Worm (Caenorhabditis elegans) whole organism, L1 larva: ENCODE data around the gene rme-2.
"Not testable (repeated sequence)": the region's sequence is repeated elsewhere in the genome, so short reads cannot be mapped to it uniquely, and the experiment has no call there.

Experiments
- C04F5.9 ChIP-seq: sonication (generic microtip); optimal IDR thresholded peaks from 2 replicates; lab custom pipeline; 2016; ENCODE audit warnings: missing genetic modification characterization, missing compliant biosample characterization
- C34B4.2 ChIP-seq: sonication (generic microtip); optimal IDR thresholded peaks from 2 replicates; lab custom pipeline; 2017; ENCODE audit warnings: mild to moderate bottlenecking, missing genetic modification characterization, missing compliant biosample characterization
- aly-2 ChIP-seq: fragments of 150-350 bp; optimal IDR thresholded peaks from 2 replicates; lab custom pipeline; 2014; ENCODE audit warnings: missing biosample characterization, missing genetic modification characterization
- blmp-1 ChIP-seq: fragments of 150-350 bp; optimal IDR thresholded peaks from 2 replicates; lab custom pipeline; 2014; ENCODE audit warnings: missing biosample characterization, missing genetic modification characterization
- ces-1 ChIP-seq: fragments of 150-350 bp; optimal IDR thresholded peaks from 2 replicates; lab custom pipeline; 2014; ENCODE audit warnings: missing biosample characterization, missing genetic modification reagents, missing genetic modification characterization
- dpl-1 ChIP-seq, 3 experiments: fragments of 150-350 bp in 2 of 3; sonication (generic microtip) in 1 of 3; optimal IDR thresholded peaks; 2 replicates each; lab custom pipeline; 2014 to 2017; ENCODE audit warnings: missing biosample characterization in 3 of 3, missing genetic modification characterization in 3 of 3, missing genetic modification reagents in 3 of 3
- egl-13 ChIP-seq: sonication (generic microtip); optimal IDR thresholded peaks from 2 replicates; lab custom pipeline; 2016; ENCODE audit warnings: missing genotype, missing genetic modification reagents, missing genetic modification characterization, missing compliant biosample characterization
- elt-3 ChIP-seq, 6 experiments: fragments of 150-350 bp in 1 of 6; sonication (generic microtip); optimal IDR thresholded peaks; 2 replicates each; lab custom pipeline; 2017 to 2018; ENCODE audit warnings: missing biosample characterization in 6 of 6, missing genetic modification characterization in 6 of 6, inconsistent platforms in 1 of 6
- fkh-4 ChIP-seq: sonication (generic microtip); optimal IDR thresholded peaks from 2 replicates; lab custom pipeline; 2016; ENCODE audit warnings: missing compliant biosample characterization, missing genetic modification characterization, borderline replicate concordance
- fkh-8 ChIP-seq: sonication (generic microtip); optimal IDR thresholded peaks from 2 replicates; lab custom pipeline; 2016; ENCODE audit warnings: mild to moderate bottlenecking, missing genetic modification characterization, missing compliant biosample characterization
- grh-1 ChIP-seq: fragments of 200-800 bp; sonication (Bioruptor generic); IDR thresholded peaks from 2 replicates; pipeline ENCODE4 v1.3.6; 2022; ENCODE audit warnings: missing genetic modification reagents, missing genetic modification characterization, missing compliant biosample characterization
- hlh-4 ChIP-seq: sonication (generic microtip); optimal IDR thresholded peaks from 2 replicates; lab custom pipeline; 2016; ENCODE audit warnings: mild to moderate bottlenecking, missing genetic modification characterization, missing compliant biosample characterization
- jun-1 ChIP-seq: fragments of 150-350 bp; optimal IDR thresholded peaks from 2 replicates; lab custom pipeline; 2014; ENCODE audit warnings: missing biosample characterization, missing genetic modification reagents, missing genetic modification characterization
- lin-13 ChIP-seq: fragments of 150-350 bp; optimal IDR thresholded peaks from 2 replicates; lab custom pipeline; 2014; ENCODE audit warnings: missing biosample characterization, missing genetic modification reagents, missing genetic modification characterization
- lin-14 ChIP-seq: fragments of 200-800 bp; sonication (Bioruptor generic); optimal IDR thresholded peaks from 2 replicates; lab custom pipeline; 2018; ENCODE audit warnings: mild to moderate bottlenecking, missing genetic modification characterization, moderate library complexity, missing compliant biosample characterization
- lin-15B ChIP-seq: fragments of 150-350 bp; sonication (generic microtip); optimal IDR thresholded peaks from 3 replicates; lab custom pipeline; 2014; ENCODE audit warnings: missing biosample characterization, missing genetic modification characterization
- lir-3 ChIP-seq: sonication (generic microtip); optimal IDR thresholded peaks from 2 replicates; lab custom pipeline; 2016; ENCODE audit warnings: mild to moderate bottlenecking, missing genetic modification characterization, moderate library complexity, missing compliant biosample characterization; ENCODE audit not compliant: poor library complexity
- nhr-20 ChIP-seq: sonication (generic microtip); optimal IDR thresholded peaks from 2 replicates; lab custom pipeline; 2016; ENCODE audit warnings: mild to moderate bottlenecking, missing genetic modification characterization, missing compliant biosample characterization
- nhr-237 ChIP-seq: fragments of 150-350 bp; optimal IDR thresholded peaks from 2 replicates; lab custom pipeline; 2014; ENCODE audit warnings: missing biosample characterization, missing genetic modification characterization
- nhr-71 ChIP-seq: sonication (generic microtip); optimal IDR thresholded peaks from 2 replicates; lab custom pipeline; 2016; ENCODE audit warnings: mild to moderate bottlenecking, missing genetic modification characterization, moderate library complexity, missing compliant biosample characterization
- nhr-84 ChIP-seq: sonication (generic microtip); optimal IDR thresholded peaks from 2 replicates; lab custom pipeline; 2017; ENCODE audit warnings: missing biosample characterization, missing genetic modification characterization
- nhr-85 ChIP-seq: sonication (generic microtip); peaks from one replicate; lab custom pipeline; 2016; ENCODE audit warnings: missing genetic modification characterization, inconsistent platforms, missing compliant biosample characterization
- nhr-90 ChIP-seq: sonication (generic microtip); optimal IDR thresholded peaks from 2 replicates; lab custom pipeline; 2016; ENCODE audit warnings: mild to moderate bottlenecking, missing genetic modification characterization, missing compliant biosample characterization; ENCODE audit not compliant: poor library complexity
- snpc-4 ChIP-seq: fragments of 150-350 bp; optimal IDR thresholded peaks from 2 replicates; lab custom pipeline; 2014; ENCODE audit warnings: missing biosample characterization, missing genetic modification characterization
- sptf-1 ChIP-seq: fragments of 150-350 bp; optimal IDR thresholded peaks from 2 replicates; lab custom pipeline; 2014; ENCODE audit warnings: missing biosample characterization, missing genetic modification characterization
- tbx-2 ChIP-seq: sonication (generic microtip); optimal IDR thresholded peaks from 2 replicates; lab custom pipeline; 2016; ENCODE audit warnings: missing genetic modification characterization, missing compliant biosample characterization
- unc-130 ChIP-seq: fragments of 150-350 bp; optimal IDR thresholded peaks from 2 replicates; lab custom pipeline; 2017; ENCODE audit warnings: missing biosample characterization, missing genetic modification characterization, inconsistent platforms
- unc-86 ChIP-seq: sonication (generic microtip); optimal IDR thresholded peaks from 2 replicates; lab custom pipeline; 2016; ENCODE audit warnings: missing genetic modification characterization, missing compliant biosample characterization
- vab-15 ChIP-seq: sonication (generic microtip); optimal IDR thresholded peaks from 2 replicates; lab custom pipeline; 2017; ENCODE audit warnings: missing genotype, mild to moderate bottlenecking, missing genetic modification characterization, missing compliant biosample characterization
- xbp-1 ChIP-seq: sonication (generic microtip); optimal IDR thresholded peaks from 2 replicates; lab custom pipeline; 2016; ENCODE audit warnings: missing genetic modification characterization, missing compliant biosample characterization
- zag-1 ChIP-seq: fragments of 150-350 bp; optimal IDR thresholded peaks from 2 replicates; lab custom pipeline; 2014; ENCODE audit warnings: missing biosample characterization, missing genetic modification characterization
- zip-4 ChIP-seq: fragments of 200-800 bp; sonication (Bioruptor generic); optimal IDR thresholded peaks from 2 replicates; lab custom pipeline; 2018; ENCODE audit warnings: mild to moderate bottlenecking, missing genetic modification characterization, moderate library complexity, missing compliant biosample characterization
- ztf-11 ChIP-seq, 2 experiments: sonication (generic microtip); optimal IDR thresholded peaks; 2 replicates each; lab custom pipeline; 2016 to 2017; ENCODE audit warnings: missing genetic modification characterization in 2 of 2, missing biosample characterization in 1 of 2, missing compliant biosample characterization in 1 of 2

The rme-2 gene

DNA sequence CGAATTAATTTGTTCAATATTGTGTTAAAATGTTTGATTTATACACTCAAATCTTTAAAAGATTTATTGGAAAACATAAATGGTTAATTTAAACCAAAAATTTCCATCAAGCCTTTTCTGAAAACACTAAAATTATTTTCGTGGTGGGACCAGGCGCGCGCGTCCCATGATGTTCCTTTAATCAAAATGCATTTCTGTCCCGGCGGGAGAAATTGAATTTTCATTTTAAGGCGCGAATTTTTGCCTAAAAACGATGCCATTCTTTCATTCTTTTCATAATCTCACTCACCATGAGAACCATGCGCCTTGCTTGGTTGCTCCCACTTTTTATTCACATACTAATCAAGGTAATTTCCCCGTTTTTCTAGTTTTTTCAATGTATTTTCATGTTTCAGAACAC is at the start of gene rme-2:
rme-2 (plus strand) TSS at position 288 of the 400 bp plus-strand sequence.
- no peak for TF ChIP-seq egl-13 (tag; lab: Kevin White, UChicago)
- TF ChIP-seq nhr-90 (tag; lab: Kevin White, UChicago): no peak
- no peak for TF ChIP-seq jun-1 (tag; lab: Kevin White, UChicago)
- no peak for TF ChIP-seq lin-14 (GFP tag; lab: Kevin White, UChicago)
- no peak for TF ChIP-seq nhr-20 (tag; lab: Kevin White, UChicago)
- TF ChIP-seq C04F5.9: no peak
- TF ChIP-seq fkh-8: no peak
- TF ChIP-seq unc-130 (tag; lab: Kevin White, UChicago): no peak
- no peak for TF ChIP-seq hlh-4 (tag; lab: Kevin White, UChicago)
- TF ChIP-seq vab-15 (tag; lab: Kevin White, UChicago): no peak
- TF ChIP-seq aly-2: no peak

DNA sequence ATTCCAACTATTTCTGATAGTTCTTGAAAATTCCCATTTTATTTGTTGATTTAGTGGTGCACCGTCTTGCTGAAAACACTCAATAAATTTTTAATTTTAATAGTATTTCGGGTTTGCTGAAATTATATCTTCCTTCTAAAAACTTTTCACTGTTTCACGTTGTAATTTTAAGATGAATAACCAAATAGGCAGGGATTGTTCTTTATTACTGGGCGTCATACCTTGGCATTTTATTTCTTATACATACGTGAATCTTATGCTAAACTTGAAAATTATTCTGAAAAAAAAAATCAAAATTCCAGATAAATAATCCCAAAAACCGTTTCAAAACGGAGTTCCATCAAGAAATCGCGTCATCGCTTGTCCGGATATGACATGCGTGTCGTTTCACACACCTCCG is 31.1 kb upstream of the rme-2 start, which contains the start of gene mgl-3:
mgl-3 (plus strand) TSS at position 301 of the 400 bp plus-strand sequence.
- no peak for TF ChIP-seq dpl-1 (GFP tag; optimal IDR thresholded peaks at IDR 0.05; lab: Kevin White, UChicago)
- no peak for TF ChIP-seq sptf-1 (tag; lab: Kevin White, UChicago)
- no peak for TF ChIP-seq zag-1 (tag; lab: Kevin White, UChicago)
- no peak for TF ChIP-seq xbp-1 (tag; lab: Kevin White, UChicago)
- TF ChIP-seq C34B4.2 (tag; lab: Kevin White, UChicago): no peak
- TF ChIP-seq vab-15 (tag; lab: Kevin White, UChicago): no peak
- no peak for TF ChIP-seq elt-3 (tag; optimal IDR thresholded peaks at IDR 0.05; lab: Kevin White, UChicago)
- TF ChIP-seq unc-86 (tag; lab: Kevin White, UChicago): no peak
- no peak for TF ChIP-seq nhr-71 (tag; lab: Kevin White, UChicago)
- no peak for TF ChIP-seq unc-130 (tag; lab: Kevin White, UChicago)
- TF ChIP-seq lin-13 (GFP tag; lab: Kevin White, UChicago): no peak
- TF ChIP-seq egl-13 (tag; lab: Kevin White, UChicago): no peak

DNA sequence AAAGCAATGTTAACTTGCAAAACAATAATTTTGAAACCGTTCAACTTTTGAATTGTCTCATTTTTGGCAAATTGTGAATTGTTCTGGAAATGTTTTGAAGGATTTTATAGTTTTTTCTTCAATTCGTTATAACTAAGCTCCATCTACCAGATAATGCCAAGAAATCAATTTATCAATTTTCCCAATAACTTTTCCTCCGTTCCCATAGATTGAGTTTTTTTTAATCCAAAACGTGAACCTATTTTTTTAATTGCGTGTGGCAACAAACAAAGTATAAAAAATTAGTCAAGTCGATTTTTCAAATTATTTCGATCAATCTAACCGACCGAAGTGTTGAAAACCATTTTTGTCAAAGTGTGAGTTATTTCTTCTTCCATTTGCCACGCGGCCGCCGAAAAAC is 17.2 kb upstream of the rme-2 start, which contains the start of gene Y4C6A.4:
Y4C6A.4 (plus strand) TSS at position 301 of the 400 bp plus-strand sequence.
- TF ChIP-seq jun-1 (tag; lab: Kevin White, UChicago) (no peak), nhr-84 (tag; lab: Kevin White, UChicago) (no peak), lin-14 (GFP tag; lab: Kevin White, UChicago) (no peak), grh-1 (GFP tag; lab: Robert Waterston, UW) (no peak), nhr-85 (no peak), zip-4 (no peak), unc-130 (tag; lab: Kevin White, UChicago) (no peak), nhr-237 (no peak), fkh-4 (tag; lab: Kevin White, UChicago) (no peak), aly-2 (no peak), nhr-20 (tag; lab: Kevin White, UChicago) (no peak), blmp-1 (tag; lab: Kevin White, UChicago) (no peak)

DNA sequence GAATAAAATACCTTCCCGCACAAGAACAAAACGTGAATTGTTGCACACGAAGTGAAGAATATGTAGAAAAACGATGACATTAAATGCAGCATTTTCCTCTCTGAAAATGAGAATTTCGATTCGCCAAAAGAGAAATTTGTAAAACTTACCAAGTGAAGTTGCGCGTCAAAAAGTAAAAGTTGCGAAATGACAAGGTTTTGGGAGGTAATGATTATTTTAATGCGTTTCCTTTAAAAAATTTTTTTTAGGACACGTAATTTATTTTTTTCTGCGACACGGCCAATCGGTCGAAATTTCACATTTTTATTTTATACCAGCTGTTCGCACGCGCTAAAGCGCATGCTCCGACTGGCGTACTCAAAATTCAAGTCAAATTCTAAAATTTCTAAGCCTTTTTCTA is 13.8 kb upstream of the rme-2 start, which contains the start of gene Y4C6A.3:
Y4C6A.3 (minus strand) TSS at position 101 of the 400 bp plus-strand sequence.
- TF ChIP-seq vab-15 (tag; lab: Kevin White, UChicago); lin-15B; ztf-11 (tag; optimal IDR thresholded peaks at IDR 0.05; lab: Kevin White, UChicago): not testable (repeated sequence)
- TF ChIP-seq, all 84 proteins: peak for 0; not testable (repeated sequence) for 84

DNA sequence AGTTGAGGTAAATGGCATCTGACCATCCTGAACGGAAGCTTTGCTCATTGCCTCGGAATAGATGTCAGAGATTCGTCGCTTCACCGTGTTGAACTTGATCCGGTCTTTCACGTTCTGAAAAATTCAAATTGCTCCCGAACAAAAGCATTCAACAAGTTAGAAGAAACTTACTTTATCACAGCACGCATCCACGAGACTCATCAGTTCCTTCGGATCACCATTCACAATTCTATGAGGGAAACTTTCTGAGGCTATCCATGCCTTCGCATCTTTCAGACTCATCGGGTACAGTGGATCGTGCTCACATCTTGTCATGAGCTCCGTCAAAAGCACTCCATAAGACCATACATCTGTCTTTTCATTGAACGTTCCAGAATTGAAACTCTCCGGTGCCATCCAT is 7.0 kb upstream of the rme-2 start:
- TF ChIP-seq ces-1 (GFP tag; lab: Kevin White, UChicago) (no peak), tbx-2 (no peak)

DNA sequence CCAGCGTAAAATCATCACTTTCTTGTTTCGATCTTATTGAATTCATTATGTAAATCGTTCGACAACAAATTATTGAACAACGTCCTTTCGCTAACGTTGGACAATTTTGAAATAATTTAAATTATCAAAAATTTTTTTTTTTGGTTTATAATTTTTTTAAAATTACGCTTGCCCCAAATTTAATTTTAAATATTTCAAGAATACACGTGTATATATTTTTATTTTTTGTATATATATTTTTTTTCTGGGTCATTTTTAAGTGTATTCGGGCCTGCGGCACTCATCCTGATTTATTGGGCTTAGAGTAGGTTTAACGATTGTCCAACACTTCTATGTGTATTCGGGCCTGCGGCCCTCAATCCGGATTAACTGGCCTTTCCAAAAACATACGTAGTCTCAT is 5.4 kb upstream of the rme-2 start, which contains the start of gene Y52D5A.2:
Y52D5A.2 (minus strand) TSS at position 101 of the 400 bp plus-strand sequence.
- TF ChIP-seq lir-3 (tag; lab: Kevin White, UChicago); snpc-4 (tag; lab: Kevin White, UChicago); C04F5.9: not testable (repeated sequence)
